Worm (Caenorhabditis elegans) whole organism, L2 larva: ENCODE results near the gene T25C12.3.

Experiments used
- C34F6.9 ChIP-seq: fragments of 150-350 bp; optimal IDR thresholded peaks from 2 replicates; lab custom pipeline; 2014; ENCODE audit warnings: missing biosample characterization, missing genetic modification characterization
- F13H6.1 ChIP-seq: sonication (generic microtip); optimal IDR thresholded peaks from 2 replicates; lab custom pipeline; 2016; ENCODE audit warnings: missing genetic modification characterization, missing compliant biosample characterization
- R02D3.7 ChIP-seq: fragments of 150-350 bp; optimal IDR thresholded peaks from 2 replicates; lab custom pipeline; 2014; ENCODE audit warnings: missing biosample characterization, missing genetic modification characterization
- Y55F3AM.14 ChIP-seq: fragments of 200-800 bp; sonication (Bioruptor generic); optimal IDR thresholded peaks from 2 replicates; lab custom pipeline; 2018; ENCODE audit warnings: mild to moderate bottlenecking, missing genetic modification characterization, missing compliant biosample characterization
- ZK546.5 ChIP-seq: sonication (generic microtip); optimal IDR thresholded peaks from 2 replicates; lab custom pipeline; 2017; ENCODE audit warnings: missing biosample characterization, missing genetic modification characterization
- alr-1 ChIP-seq: fragments of 150-350 bp; optimal IDR thresholded peaks from 2 replicates; lab custom pipeline; 2014; ENCODE audit warnings: missing biosample characterization, missing genetic modification characterization
- aly-2 ChIP-seq: fragments of 150-350 bp; optimal IDR thresholded peaks from 2 replicates; lab custom pipeline; 2014; ENCODE audit warnings: missing biosample characterization, missing genetic modification characterization
- ama-1 ChIP-seq: fragments of 150-350 bp; optimal IDR thresholded peaks from 2 replicates; lab custom pipeline; 2018; ENCODE audit warnings: inconsistent platforms
- blmp-1 ChIP-seq: sonication (generic microtip); optimal IDR thresholded peaks from 2 replicates; lab custom pipeline; 2017; ENCODE audit warnings: missing genetic modification characterization, mild to moderate bottlenecking, missing compliant biosample characterization, antibody characterized with exemption, moderate library complexity; ENCODE audit not compliant: insufficient read depth
- ceh-16 ChIP-seq: fragments of 150-350 bp; optimal IDR thresholded peaks from 2 replicates; lab custom pipeline; 2014; ENCODE audit warnings: missing biosample characterization, missing genetic modification characterization
- ceh-82 ChIP-seq: fragments of 150-350 bp; optimal IDR thresholded peaks from 2 replicates; lab custom pipeline; 2014; ENCODE audit warnings: missing biosample characterization, missing genetic modification characterization
- crh-2 ChIP-seq: sonication (generic microtip); optimal IDR thresholded peaks from 2 replicates; lab custom pipeline; 2017; ENCODE audit warnings: missing biosample characterization, missing genetic modification characterization
- dmd-4 ChIP-seq: sonication (generic microtip); optimal IDR thresholded peaks from 2 replicates; lab custom pipeline; 2017; ENCODE audit warnings: missing biosample characterization, missing genetic modification characterization
- elt-1 ChIP-seq: fragments of 150-350 bp; optimal IDR thresholded peaks from 2 replicates; lab custom pipeline; 2014; ENCODE audit warnings: missing biosample characterization, missing genetic modification characterization
- elt-3 ChIP-seq: sonication (generic microtip); optimal IDR thresholded peaks from 2 replicates; lab custom pipeline; 2017; ENCODE audit warnings: missing biosample characterization, missing genetic modification characterization
- fos-1 ChIP-seq: fragments of 150-350 bp; optimal IDR thresholded peaks from 2 replicates; lab custom pipeline; 2014; ENCODE audit warnings: missing biosample characterization, missing genetic modification characterization
- gmeb-1 ChIP-seq: fragments of 150-350 bp; optimal IDR thresholded peaks from 2 replicates; lab custom pipeline; 2014; ENCODE audit warnings: missing biosample characterization, missing genetic modification characterization
- lin-13 ChIP-seq: fragments of 150-350 bp; optimal IDR thresholded peaks from 2 replicates; lab custom pipeline; 2014; ENCODE audit warnings: missing biosample characterization, missing genetic modification reagents, missing genetic modification characterization
- lin-39 ChIP-seq: fragments of 150-350 bp; optimal IDR thresholded peaks from 2 replicates; lab custom pipeline; 2014; ENCODE audit warnings: missing biosample characterization, missing genetic modification reagents, missing genetic modification characterization
- mbf-1 ChIP-seq: sonication (generic microtip); optimal IDR thresholded peaks from 2 replicates; lab custom pipeline; 2017; ENCODE audit warnings: missing biosample characterization, missing genetic modification characterization
- mdl-1 ChIP-seq, 2 experiments: fragments of 150-350 bp in 1 of 2; sonication (generic microtip) in 1 of 2; optimal IDR thresholded peaks; 2 replicates each; lab custom pipeline; 2017; ENCODE audit warnings: missing biosample characterization in 2 of 2, missing genetic modification characterization in 2 of 2
- nhr-10 ChIP-seq: sonication (generic microtip); optimal IDR thresholded peaks from 2 replicates; lab custom pipeline; 2017; ENCODE audit warnings: missing biosample characterization, missing genetic modification characterization
- nhr-11 ChIP-seq: fragments of 150-350 bp; optimal IDR thresholded peaks from 2 replicates; lab custom pipeline; 2014; ENCODE audit warnings: missing biosample characterization, missing genetic modification characterization
- nhr-12 ChIP-seq: fragments of 150-350 bp; optimal IDR thresholded peaks from 2 replicates; lab custom pipeline; 2014; ENCODE audit warnings: missing biosample characterization, missing genetic modification characterization
- nhr-129 ChIP-seq: fragments of 150-350 bp; optimal IDR thresholded peaks from 2 replicates; lab custom pipeline; 2014; ENCODE audit warnings: missing biosample characterization, missing genetic modification characterization
- nhr-21 ChIP-seq: fragments of 150-350 bp; optimal IDR thresholded peaks from 2 replicates; lab custom pipeline; 2014; ENCODE audit warnings: missing biosample characterization, missing genetic modification characterization
- nhr-23 ChIP-seq: fragments of 150-350 bp; optimal IDR thresholded peaks from 2 replicates; lab custom pipeline; 2014; ENCODE audit warnings: missing biosample characterization, missing genetic modification reagents, missing genetic modification characterization
- nhr-25 ChIP-seq: fragments of 150-350 bp; sonication (generic microtip); optimal IDR thresholded peaks from 3 replicates; lab custom pipeline; 2014; ENCODE audit warnings: missing biosample characterization, missing genetic modification characterization
- nhr-6 ChIP-seq: fragments of 150-350 bp; optimal IDR thresholded peaks from 2 replicates; lab custom pipeline; 2014; ENCODE audit warnings: missing biosample characterization, missing genetic modification characterization
- nhr-77 ChIP-seq: fragments of 150-350 bp; optimal IDR thresholded peaks from 2 replicates; lab custom pipeline; 2014; ENCODE audit warnings: missing biosample characterization, missing genetic modification characterization
- sem-4 ChIP-seq: fragments of 150-350 bp; optimal IDR thresholded peaks from 2 replicates; lab custom pipeline; 2014; ENCODE audit warnings: missing biosample characterization, missing genetic modification reagents, missing genetic modification characterization
- skn-1 ChIP-seq: sonication (generic microtip); optimal IDR thresholded peaks from 2 replicates; lab custom pipeline; 2017; ENCODE audit warnings: missing biosample characterization, missing genetic modification characterization
- sma-3 ChIP-seq: sonication (generic microtip); optimal IDR thresholded peaks from 2 replicates; lab custom pipeline; 2016; ENCODE audit warnings: missing genetic modification reagents, missing genetic modification characterization, missing compliant biosample characterization
- sma-9 ChIP-seq, 2 experiments: fragments of 150-350 bp in 1 of 2; sonication (generic microtip) in 1 of 2; optimal IDR thresholded peaks; 2 replicates each; lab custom pipeline; 2014 to 2016; ENCODE audit warnings: missing genetic modification characterization in 2 of 2, mild to moderate bottlenecking in 1 of 2, missing biosample characterization in 1 of 2, missing compliant biosample characterization in 1 of 2, missing genetic modification reagents in 1 of 2, moderate library complexity in 1 of 2
- snpc-4 ChIP-seq: fragments of 150-350 bp; optimal IDR thresholded peaks from 2 replicates; lab custom pipeline; 2014; ENCODE audit warnings: missing biosample characterization, missing genetic modification characterization
- unc-55 ChIP-seq: fragments of 150-350 bp; sonication (generic microtip); optimal IDR thresholded peaks from 3 replicates; lab custom pipeline; 2014; ENCODE audit warnings: missing biosample characterization, missing genetic modification reagents, missing genetic modification characterization
- unc-62 ChIP-seq: fragments of 150-350 bp; optimal IDR thresholded peaks from 2 replicates; lab custom pipeline; 2014; ENCODE audit warnings: missing biosample characterization, missing genetic modification reagents, missing genetic modification characterization
- zag-1 ChIP-seq: fragments of 150-350 bp; optimal IDR thresholded peaks from 2 replicates; lab custom pipeline; 2014; ENCODE audit warnings: missing biosample characterization, missing genetic modification characterization
- ztf-1 ChIP-seq: fragments of 200-800 bp; sonication (Bioruptor generic); conservative IDR thresholded peaks from 2 replicates; pipeline ENCODE4 v1.3.6; 2022; ENCODE audit warnings: missing genetic modification characterization, missing compliant biosample characterization
- ztf-11 ChIP-seq: sonication (generic microtip); optimal IDR thresholded peaks from 2 replicates; lab custom pipeline; 2017; ENCODE audit warnings: missing biosample characterization, missing genetic modification characterization
- ztf-4 ChIP-seq: fragments of 150-350 bp; optimal IDR thresholded peaks from 2 replicates; lab custom pipeline; 2014; ENCODE audit warnings: missing biosample characterization, missing genetic modification characterization

T25C12.3 gene

DNA sequence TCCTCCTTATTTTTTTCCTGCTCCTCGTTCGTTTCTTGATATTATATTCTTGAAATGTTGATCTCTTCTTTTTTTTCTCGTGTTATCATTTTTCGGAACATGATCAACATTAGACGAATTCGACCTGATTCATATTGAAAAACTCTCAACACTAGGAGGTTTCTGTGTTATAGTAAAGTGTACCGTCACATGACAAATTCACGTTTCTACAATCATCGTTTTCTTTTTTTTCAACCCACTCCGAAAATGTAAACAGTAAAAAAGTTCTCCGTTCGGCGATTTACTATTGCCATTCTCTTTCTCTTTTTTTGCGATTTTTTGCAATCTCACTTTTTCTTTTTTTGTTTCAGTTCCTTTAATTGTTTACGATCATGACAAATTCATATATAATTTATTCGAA is 28.4 kb downstream of the T25C12.3 start:
- no peak for TF ChIP-seq dmd-4
- no peak for TF ChIP-seq zag-1
- no peak for TF ChIP-seq nhr-12 (tag; lab: Kevin White, UChicago)
- TF ChIP-seq ztf-1 (GFP tag; lab: Robert Waterston, UW), result no peak
- no peak for TF ChIP-seq snpc-4 (tag; lab: Kevin White, UChicago)
- TF ChIP-seq elt-1 (tag; lab: Kevin White, UChicago), result no peak
- no peak for TF ChIP-seq skn-1 (tag; lab: Kevin White, UChicago)
- TF ChIP-seq sma-3 (GFP tag; lab: Kevin White, UChicago), result peak; percentile 63
- no peak for TF ChIP-seq unc-55
- TF ChIP-seq ceh-82 (tag; lab: Kevin White, UChicago), result no peak
- TF ChIP-seq C34F6.9 (tag; lab: Kevin White, UChicago), result no peak
- TF ChIP-seq R02D3.7 (tag; lab: Kevin White, UChicago), result no peak
- TF ChIP-seq sma-9 (GFP tag; optimal IDR thresholded peaks at IDR 0.05; lab: Kevin White, UChicago), result peak; percentile 35
- TF ChIP-seq sma-9 (tag; optimal IDR thresholded peaks at IDR 0.05; lab: Kevin White, UChicago), result no peak
- TF ChIP-seq aly-2 (tag; lab: Kevin White, UChicago), result no peak

DNA sequence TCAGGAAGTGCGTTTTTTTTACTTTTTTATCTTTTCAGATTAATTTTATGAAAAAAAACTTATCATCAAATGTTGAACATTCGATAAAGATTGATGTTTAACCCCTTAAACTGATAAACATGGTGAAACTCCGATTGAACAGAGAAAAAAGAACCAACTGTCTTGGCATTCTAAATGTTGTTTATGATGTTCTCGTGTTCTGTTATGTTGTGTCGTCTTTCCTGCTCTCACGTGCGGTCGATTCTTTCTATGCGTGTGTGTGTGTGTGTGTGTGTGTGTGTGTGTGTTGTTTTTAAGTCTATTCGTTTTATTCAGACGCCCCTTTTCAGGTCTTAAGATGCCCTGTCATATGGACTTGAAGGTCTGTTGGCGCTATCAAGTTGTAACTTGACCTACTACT is 30.2 kb downstream of the T25C12.3 start:
- TF ChIP-seq nhr-21 (tag; lab: Kevin White, UChicago) (no peak), crh-2 (tag; lab: Kevin White, UChicago) (peak; percentile 56), nhr-25 (tag; lab: Kevin White, UChicago) (no peak), snpc-4 (tag; lab: Kevin White, UChicago) (no peak), lin-13 (GFP tag; lab: Kevin White, UChicago) (no peak), ztf-4 (no peak), Y55F3AM.14 (peak; percentile 66), elt-3 (no peak), nhr-6 (tag; lab: Kevin White, UChicago) (peak; percentile 10), mdl-1 (tag; optimal IDR thresholded peaks at IDR 0.05; lab: Kevin White, UChicago) (peak in 1 of 2 experiments; percentile 39), nhr-77 (tag; lab: Kevin White, UChicago) (no peak), lin-39 (no peak), blmp-1 (tag; lab: Kevin White, UChicago) (no peak), gmeb-1 (tag; lab: Kevin White, UChicago) (no peak), skn-1 (tag; lab: Kevin White, UChicago) (no peak), nhr-129 (tag; lab: Kevin White, UChicago) (peak; percentile 39), R02D3.7 (tag; lab: Kevin White, UChicago) (no peak), sma-3 (GFP tag; lab: Kevin White, UChicago) (no peak), mbf-1 (no peak), C34F6.9 (tag; lab: Kevin White, UChicago) (peak; percentile 43), nhr-23 (tag; lab: Kevin White, UChicago) (no peak), unc-55 (no peak), fos-1 (tag; lab: Kevin White, UChicago) (peak; percentile 10), nhr-11 (no peak), ceh-82 (tag; lab: Kevin White, UChicago) (no peak), zag-1 (no peak), sem-4 (tag; lab: Kevin White, UChicago) (no peak), alr-1 (tag; lab: Kevin White, UChicago) (no peak), ceh-16 (no peak), F13H6.1 (tag; lab: Kevin White, UChicago) (peak; percentile 14), ama-1 (lab: Kevin White, UChicago) (no peak)

DNA sequence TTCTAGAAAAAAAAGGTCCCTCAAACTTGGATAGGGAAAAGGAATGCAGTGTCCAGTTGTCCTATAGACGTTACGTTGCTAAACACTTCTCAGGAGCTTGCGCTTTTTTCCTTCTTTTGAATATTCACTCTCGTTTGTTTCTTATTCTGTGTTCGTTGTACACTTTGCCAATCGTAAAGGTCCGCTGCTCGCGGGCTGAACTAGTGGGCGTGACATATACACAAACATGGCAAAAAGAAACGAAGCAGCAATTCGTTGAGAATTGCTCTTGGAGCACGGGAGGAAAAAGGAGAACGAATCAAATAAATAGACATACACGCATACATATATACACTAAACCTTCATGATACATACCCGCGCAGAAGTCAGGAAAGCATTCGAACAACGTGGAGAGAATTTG is 31.0 kb downstream of the T25C12.3 start:
- TF ChIP-seq elt-1 (tag; lab: Kevin White, UChicago) (no peak), ZK546.5 (tag; lab: Kevin White, UChicago) (no peak), snpc-4 (tag; lab: Kevin White, UChicago) (peak; percentile 15), nhr-10 (tag; lab: Kevin White, UChicago) (no peak), nhr-77 (tag; lab: Kevin White, UChicago) (no peak), ztf-11 (tag; lab: Kevin White, UChicago) (no peak), gmeb-1 (tag; lab: Kevin White, UChicago) (no peak), nhr-25 (tag; lab: Kevin White, UChicago) (no peak), fos-1 (tag; lab: Kevin White, UChicago) (no peak), ztf-1 (GFP tag; lab: Robert Waterston, UW) (no peak), sma-9 (GFP tag; optimal IDR thresholded peaks at IDR 0.05; lab: Kevin White, UChicago) (no peak), sma-9 (tag; optimal IDR thresholded peaks at IDR 0.05; lab: Kevin White, UChicago) (no peak), ceh-16 (no peak), dmd-4 (no peak), F13H6.1 (tag; lab: Kevin White, UChicago) (peak; percentile 13), unc-62 (GFP tag; lab: Kevin White, UChicago) (no peak), nhr-23 (tag; lab: Kevin White, UChicago) (no peak), zag-1 (no peak), ama-1 (lab: Kevin White, UChicago) (no peak), ztf-4 (peak; percentile 25)
